Worm (Caenorhabditis elegans) whole organism, young adult: ENCODE data around the gene lido-7.

Experiments
- F33H1.4 ChIP-seq: fragments of 200-800 bp; sonication (Bioruptor generic); IDR thresholded peaks from 2 replicates; pipeline ENCODE4 v1.3.6; 2022; ENCODE audit warnings: missing genetic modification reagents, missing genetic modification characterization, missing compliant biosample characterization
- F37B4.10 ChIP-seq: fragments of 200-800 bp; sonication (Bioruptor generic); IDR thresholded peaks from 2 replicates; pipeline ENCODE4 v1.3.6; 2022; ENCODE audit warnings: missing genetic modification characterization, missing compliant biosample characterization
- F57A8.1 ChIP-seq: fragments of 200-800 bp; sonication (Bioruptor generic); optimal IDR thresholded peaks from 2 replicates; lab custom pipeline; 2018; ENCODE audit warnings: mild to moderate bottlenecking, missing genetic modification characterization, moderate library complexity, missing compliant biosample characterization
- ama-1 ChIP-seq, 3 experiments: fragments of 150-350 bp in 1 of 3; sonication (generic microtip) in 2 of 3; optimal IDR thresholded peaks; 2 replicates each; lab custom pipeline; 2014 to 2018; ENCODE audit warnings: missing biosample characterization in 2 of 3, missing genetic modification characterization in 2 of 3, missing genetic modification reagents in 2 of 3
- mxl-1 ChIP-seq: sonication (generic microtip); optimal IDR thresholded peaks from 2 replicates; lab custom pipeline; 2016; ENCODE audit warnings: missing genetic modification characterization, missing compliant biosample characterization
- nfya-1 ChIP-seq: sonication (generic microtip); optimal IDR thresholded peaks from 2 replicates; lab custom pipeline; 2017; ENCODE audit warnings: antibody characterized with exemption, missing compliant biosample characterization, missing genetic modification characterization, borderline replicate concordance; ENCODE audit not compliant: insufficient read depth
- nhr-90 ChIP-seq: sonication (generic microtip); optimal IDR thresholded peaks from 2 replicates; lab custom pipeline; 2016; ENCODE audit warnings: missing genotype, mild to moderate bottlenecking, missing genetic modification characterization, missing compliant biosample characterization
- tbp1 ChIP-seq: fragments of 200-800 bp; sonication (Bioruptor generic); optimal IDR thresholded peaks from 2 replicates; lab custom pipeline; 2018; ENCODE audit warnings: mild to moderate bottlenecking, missing genetic modification characterization, missing compliant biosample characterization
- ztf-18 ChIP-seq: sonication (generic microtip); optimal IDR thresholded peaks from 2 replicates; lab custom pipeline; 2016; ENCODE audit warnings: missing genotype, mild to moderate bottlenecking, missing genetic modification characterization, missing compliant biosample characterization

The lido-7 gene

DNA sequence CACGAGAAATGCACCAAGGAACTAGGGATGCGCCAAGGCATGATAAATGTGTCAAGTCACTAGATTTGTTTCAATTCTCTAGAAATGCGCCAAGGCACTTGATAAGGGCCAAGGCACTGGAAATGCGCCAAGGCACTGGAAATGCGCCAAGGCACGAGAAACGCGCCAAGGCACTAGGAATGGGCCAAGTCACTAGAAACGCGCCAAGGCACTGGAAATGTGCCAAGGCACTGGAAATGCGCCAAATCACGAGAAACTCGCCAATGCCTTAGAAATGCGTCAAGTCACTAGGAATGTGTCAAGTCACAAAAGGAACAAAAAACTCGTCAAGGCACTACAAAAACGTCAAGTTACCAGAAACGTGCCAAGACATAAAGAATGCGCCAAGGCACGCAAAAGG, 48.2 kb downstream of the lido-7 start (continued):
- TF ChIP-seq ama-1 (optimal IDR thresholded peaks at IDR 0.05; lab: Kevin White, UChicago) (no peak), ama-1 (GFP tag; optimal IDR thresholded peaks at IDR 0.05; lab: Kevin White, UChicago) (no peak), F33H1.4 (GFP tag; lab: Robert Waterston, UW) (no peak), mxl-1 (tag; lab: Kevin White, UChicago) (no peak), tbp1 (no peak), nfya-1 (tag; lab: Kevin White, UChicago) (no peak), nhr-90 (no peak), F57A8.1 (GFP tag; lab: Kevin White, UChicago) (no peak)

ce11 chrII:3038453-3038909, 50.4 kb downstream of the lido-7 start, which contains the start of the genes B0454.26 and B0454.5:
Gene B0454.26, minus strand, starts transcription at chrII:3038553.
Gene B0454.5, plus strand, starts transcription at chrII:3038859.
- TF ChIP-seq nhr-90 (no peak), ztf-18 (tag; lab: Kevin White, UChicago) (peak; percentile 28), F37B4.10 (GFP tag; lab: Robert Waterston, UW) (0 out of 2 replicates have a peak, but pooled peaks have one; percentile 50)
